Worm (Caenorhabditis elegans): ENCODE data around the gene slc-17.7.

The slc-17.7 gene

ce11 chrV:9293359-9293758 is 27.1 kb upstream of the slc-17.7 start:
- TF ChIP-seq zfp-3 (GFP tag; conservative IDR thresholded peaks at IDR 0.05) (no peak), madf-5 (GFP tag; IDR thresholded peaks at IDR 0.05) (peak in 1 of 2 experiments; percentile 62; a peak in 1 of 4 replicates), egl-43 (GFP tag; IDR thresholded peaks at IDR 0.05) (peak; percentile 86), nhr-42 (GFP tag; IDR thresholded peaks at IDR 0.05) (no peak), lin-15B (tag; optimal IDR thresholded peaks at IDR 0.05) (no peak), ZK337.2 (GFP tag; IDR thresholded peaks at IDR 0.05) (no peak), set-16 (GFP tag; IDR thresholded peaks at IDR 0.05) (peak; percentile 98), aha-1 (tag) (no peak), D1046.2 (GFP tag; IDR thresholded peaks at IDR 0.05) (no peak), duxl-1 (tag; optimal IDR thresholded peaks at IDR 0.05; ENCODE audit: poor library complexity) (no peak), vab-7 (GFP tag; IDR thresholded peaks at IDR 0.05) (0 out of 2 replicates have a peak, but pooled peaks have one; percentile 5), lin-13 (GFP tag; optimal IDR thresholded peaks at IDR 0.05) (no peak), rbr-2 (tag; optimal IDR thresholded peaks at IDR 0.05) (peak; percentile 43), hmg-1.1 (GFP tag; IDR thresholded peaks at IDR 0.05) (peak; percentile 33; the same call in 1 of the 2 replicates)

- TF ChIP-seq rbr-2 (tag; optimal IDR thresholded peaks at IDR 0.05) (no peak), mep-1 (tag; optimal IDR thresholded peaks at IDR 0.05) (no peak), egl-27 (tag; optimal IDR thresholded peaks at IDR 0.05) (no peak), F10B5.3 (tag; optimal IDR thresholded peaks at IDR 0.05) (no peak)
Observed at ce11 chrV:9291919-9292318, 25.6 kb upstream of the slc-17.7 start, which contains the start of gene ZK682.7. TSS of gene ZK682.7 (minus strand) at chrV:9292165.

ce11 chrV:9287460-9287859 is 21.2 kb upstream of the slc-17.7 start, which contains the start of gene lron-2:
TSS of gene lron-2 (minus strand) at chrV:9287560.
- TF ChIP-seq pqm-1 (tag; optimal IDR thresholded peaks at IDR 0.05) (no peak), hlh-30 (tag; optimal IDR thresholded peaks at IDR 0.05; ENCODE audit: insufficient read depth) (no peak), unc-39 (tag; optimal IDR thresholded peaks at IDR 0.05) (no peak), zip-2 (tag; optimal IDR thresholded peaks at IDR 0.05) (no peak), Y105C5A.15 (GFP tag; IDR thresholded peaks at IDR 0.05) (no peak), zfp-2 (tag; optimal IDR thresholded peaks at IDR 0.05) (no peak), madf-5 (GFP tag; IDR thresholded peaks at IDR 0.05) (no peak), attf-4 (tag; optimal IDR thresholded peaks at IDR 0.05) (no peak), pha-4 (GFP tag; IDR thresholded peaks at IDR 0.05) (no peak), pha-4 (tag; optimal IDR thresholded peaks at IDR 0.05) (no peak), lin-38 (GFP tag; IDR thresholded peaks at IDR 0.05) (no peak), egl-27 (tag; optimal IDR thresholded peaks at IDR 0.05) (no peak), cey-2 (tag; optimal IDR thresholded peaks at IDR 0.05; ENCODE audit: borderline replicate concordance, insufficient read depth) (no peak), ceh-44 (GFP tag; IDR thresholded peaks at IDR 0.05) (no peak), mep-1 (tag; optimal IDR thresholded peaks at IDR 0.05) (no peak), D1046.2 (GFP tag; IDR thresholded peaks at IDR 0.05) (no peak)

ce11 chrV:9283452-9283851 is 17.2 kb upstream of the slc-17.7 start:
- no peak for TF ChIP-seq ztf-7 (tag; optimal IDR thresholded peaks at IDR 0.05)
- no peak for TF ChIP-seq saeg-2 (GFP tag; IDR thresholded peaks at IDR 0.05)
- TF ChIP-seq R02D3.7 (tag; optimal IDR thresholded peaks at IDR 0.05), result no peak
- TF ChIP-seq hlh-11 (tag; optimal IDR thresholded peaks at IDR 0.05), result no peak
- TF ChIP-seq lim-7 (GFP tag; IDR thresholded peaks at IDR 0.05), result no peak
- no peak for TF ChIP-seq fkh-10 (GFP tag; optimal IDR thresholded peaks at IDR 0.05)
- no peak for TF ChIP-seq egl-27 (tag; optimal IDR thresholded peaks at IDR 0.05)

- no peak for TF ChIP-seq dmd-8 (GFP tag; IDR thresholded peaks at IDR 0.05)
- no peak for TF ChIP-seq madf-5 (GFP tag; IDR thresholded peaks at IDR 0.05)
- no peak for TF ChIP-seq F10B5.3 (tag; optimal IDR thresholded peaks at IDR 0.05)
- no peak for TF ChIP-seq dmd-9 (GFP tag; IDR thresholded peaks at IDR 0.05)
- no peak for TF ChIP-seq T26A8.4 (GFP tag; IDR thresholded peaks at IDR 0.05)
- no peak for TF ChIP-seq zfp-2 (tag; optimal IDR thresholded peaks at IDR 0.05)
- no peak for TF ChIP-seq ZK337.2 (GFP tag; IDR thresholded peaks at IDR 0.05)
- TF ChIP-seq dpl-1 (GFP tag; optimal IDR thresholded peaks at IDR 0.05), result no peak
Observed at ce11 chrV:9282110-9282509, 15.8 kb upstream of the slc-17.7 start, which contains the start of gene hlh-10. TSS of gene hlh-10 (minus strand) at chrV:9282210.

All from whole organism, L4 larva.